Fruit fly (Drosophila melanogaster) whole organism, prepupa: Measurements from ENCODE around the gene Pde9.

Experiments used
- Blimp-1 ChIP-seq: fragments of 200-800 bp; sonication (Bioruptor generic); optimal IDR thresholded peaks from 3 replicates; lab custom pipeline; 2017; ENCODE audit warnings: missing biosample characterization, missing genetic modification characterization, mild to moderate bottlenecking, moderate library complexity, missing genetic modification reagents
- CG10631 ChIP-seq: fragments of 200-800 bp; sonication (Bioruptor generic); optimal IDR thresholded peaks from 2 replicates; lab custom pipeline; 2016; ENCODE audit warnings: missing biosample characterization, missing genetic modification characterization
- CG11294 ChIP-seq: fragments of 200-800 bp; sonication (Bioruptor generic); IDR thresholded peaks from 2 replicates; pipeline ENCODE4 v1.3.6; 2022; ENCODE audit warnings: missing biosample characterization, missing genetic modification characterization
- CG11762 ChIP-seq: fragments of 200-800 bp; sonication (Bioruptor generic); optimal IDR thresholded peaks from 3 replicates; lab custom pipeline; 2016; ENCODE audit warnings: missing biosample characterization, missing genetic modification characterization; ENCODE audit not compliant: insufficient read depth
- CG15336 ChIP-seq: fragments of 200-800 bp; sonication (Bioruptor generic); IDR thresholded peaks from 2 replicates; pipeline ENCODE4 v1.3.6; 2022; ENCODE audit warnings: missing biosample characterization, missing genetic modification characterization
- CG16779 ChIP-seq: fragments of 200-800 bp; sonication (Bioruptor generic); optimal IDR thresholded peaks from 3 replicates; lab custom pipeline; 2017; ENCODE audit warnings: missing biosample characterization, mild to moderate bottlenecking, missing genetic modification characterization
- CG3032 ChIP-seq: fragments of 200-800 bp; optimal IDR thresholded peaks from 2 replicates; lab custom pipeline; 2019; ENCODE audit warnings: missing biosample characterization, mild to moderate bottlenecking, missing genetic modification characterization, moderate library complexity
- CG31627 ChIP-seq: fragments of 200-800 bp; sonication (Bioruptor generic); optimal IDR thresholded peaks from 3 replicates; lab custom pipeline; 2016; ENCODE audit warnings: missing biosample characterization, missing genetic modification characterization
- CG32006 ChIP-seq: fragments of 200-800 bp; sonication (Bioruptor generic); optimal IDR thresholded peaks from 3 replicates; lab custom pipeline; 2017; ENCODE audit warnings: missing biosample characterization, mild to moderate bottlenecking, missing genetic modification characterization
- CG34406 ChIP-seq: fragments of 200-800 bp; sonication (Bioruptor generic); optimal IDR thresholded peaks from 3 replicates; lab custom pipeline; 2016; ENCODE audit warnings: missing biosample characterization, missing genetic modification characterization
- CG3919 ChIP-seq: fragments of 200-800 bp; sonication (Bioruptor generic); optimal IDR thresholded peaks from 3 replicates; lab custom pipeline; 2016; ENCODE audit warnings: missing biosample characterization, missing genetic modification characterization
- CG4318 ChIP-seq: fragments of 200-800 bp; sonication (Bioruptor generic); optimal IDR thresholded peaks from 3 replicates; lab custom pipeline; 2017; ENCODE audit warnings: missing biosample characterization, mild to moderate bottlenecking, missing genetic modification characterization
- CG6163 ChIP-seq: fragments of 200-800 bp; sonication (Bioruptor generic); IDR thresholded peaks from 3 replicates; pipeline ENCODE4 v1.3.6; 2022; ENCODE audit warnings: missing biosample characterization, missing genetic modification characterization
- CG6792 ChIP-seq: fragments of 200-800 bp; sonication (Bioruptor generic); optimal IDR thresholded peaks from 3 replicates; lab custom pipeline; 2016; ENCODE audit warnings: missing biosample characterization, missing genetic modification characterization
- CG6808 ChIP-seq: fragments of 200-800 bp; sonication (Bioruptor generic); optimal IDR thresholded peaks from 3 replicates; lab custom pipeline; 2017; ENCODE audit warnings: missing biosample characterization, missing genetic modification characterization, mild to moderate bottlenecking, moderate library complexity, missing genetic modification reagents
- CG6854 ChIP-seq: fragments of 200-800 bp; sonication (Bioruptor generic); optimal IDR thresholded peaks from 2 replicates; lab custom pipeline; 2017; ENCODE audit warnings: missing biosample characterization, mild to moderate bottlenecking, missing genetic modification characterization
- CG8319 ChIP-seq: fragments of 200-800 bp; sonication (Bioruptor generic); optimal IDR thresholded peaks from 3 replicates; lab custom pipeline; 2016; ENCODE audit warnings: missing biosample characterization, missing genetic modification characterization
- CG8632 ChIP-seq: fragments of 200-800 bp; sonication (Bioruptor generic); optimal IDR thresholded peaks from 3 replicates; lab custom pipeline; 2016; ENCODE audit warnings: missing biosample characterization, missing genetic modification characterization
- Eip75B ChIP-seq: fragments of 200-800 bp; sonication (Bioruptor generic); optimal IDR thresholded peaks from 3 replicates; lab custom pipeline; 2016; ENCODE audit warnings: missing biosample characterization, missing genetic modification characterization
- Eip78C ChIP-seq: fragments of 200-800 bp; sonication (Bioruptor generic); peaks from one replicate; lab custom pipeline; 2016; ENCODE audit warnings: missing biosample characterization, missing genetic modification characterization
- Eip93F ChIP-seq: fragments of 200-800 bp; sonication (Bioruptor generic); optimal IDR thresholded peaks from 2 replicates; lab custom pipeline; 2016; ENCODE audit warnings: missing biosample characterization, mild to moderate bottlenecking, missing genetic modification characterization
- Ets21C ChIP-seq: fragments of 200-800 bp; sonication (Bioruptor generic); optimal IDR thresholded peaks from 3 replicates; lab custom pipeline; 2016; ENCODE audit warnings: missing biosample characterization, missing genetic modification characterization
- Ets96B ChIP-seq: fragments of 200-800 bp; optimal IDR thresholded peaks from 2 replicates; lab custom pipeline; 2019; ENCODE audit warnings: missing biosample characterization, mild to moderate bottlenecking, missing genetic modification characterization, moderate library complexity
- Gug ChIP-seq: fragments of 200-800 bp; sonication (Bioruptor generic); IDR thresholded peaks from 2 replicates; pipeline ENCODE4 v1.3.6; 2022; ENCODE audit warnings: missing biosample characterization, missing genetic modification characterization
- Hr39 ChIP-seq: fragments of 200-800 bp; sonication (Bioruptor generic); optimal IDR thresholded peaks from 2 replicates; lab custom pipeline; 2016; ENCODE audit warnings: missing biosample characterization, missing genetic modification characterization
- Hr4 ChIP-seq: fragments of 200-800 bp; sonication (Bioruptor generic); optimal IDR thresholded peaks from 3 replicates; lab custom pipeline; 2016; ENCODE audit warnings: missing biosample characterization, missing genetic modification characterization
- Lpt ChIP-seq: fragments of 200-800 bp; sonication (Bioruptor generic); optimal IDR thresholded peaks from 3 replicates; lab custom pipeline; 2016; ENCODE audit warnings: missing biosample characterization, missing genetic modification characterization
- Met ChIP-seq: fragments of 200-800 bp; sonication (Bioruptor generic); optimal IDR thresholded peaks from 3 replicates; lab custom pipeline; 2016; ENCODE audit warnings: missing biosample characterization, missing genetic modification characterization
- Smox ChIP-seq: fragments of 200-800 bp; sonication (Bioruptor generic); optimal IDR thresholded peaks from 3 replicates; lab custom pipeline; 2016; ENCODE audit warnings: missing biosample characterization, missing genetic modification characterization
- Sox102F ChIP-seq: fragments of 200-800 bp; sonication (Bioruptor generic); optimal IDR thresholded peaks from 2 replicates; lab custom pipeline; 2016; ENCODE audit warnings: missing biosample characterization, mild to moderate bottlenecking, missing genetic modification characterization
- Sox15 ChIP-seq: fragments of 200-800 bp; sonication (Bioruptor generic); optimal IDR thresholded peaks from 3 replicates; lab custom pipeline; 2016; ENCODE audit warnings: missing biosample characterization, missing genetic modification characterization
- achi ChIP-seq: fragments of 200-800 bp; sonication (Bioruptor generic); optimal IDR thresholded peaks from 3 replicates; lab custom pipeline; 2016; ENCODE audit warnings: missing biosample characterization, missing genetic modification characterization
- dac ChIP-seq: fragments of 200-800 bp; sonication (Bioruptor generic); optimal IDR thresholded peaks from 2 replicates; lab custom pipeline; 2017; ENCODE audit warnings: missing biosample characterization, mild to moderate bottlenecking, missing genetic modification characterization
- dsx ChIP-seq: fragments of 200-800 bp; optimal IDR thresholded peaks from 3 replicates; lab custom pipeline; 2019; ENCODE audit warnings: missing biosample characterization, mild to moderate bottlenecking, missing genetic modification characterization, moderate library complexity; ENCODE audit not compliant: poor library complexity, severe bottlenecking
- eg ChIP-seq: fragments of 200-800 bp; sonication (Bioruptor generic); IDR thresholded peaks from 3 replicates; pipeline ENCODE4 v1.3.6; 2022; ENCODE audit warnings: missing biosample characterization, missing genetic modification characterization
- esn ChIP-seq: fragments of 200-800 bp; sonication (Bioruptor generic); optimal IDR thresholded peaks from 2 replicates; lab custom pipeline; 2016; ENCODE audit warnings: missing biosample characterization, mild to moderate bottlenecking, missing genetic modification characterization, moderate library complexity
- fd59A ChIP-seq: fragments of 200-800 bp; sonication (Bioruptor generic); optimal IDR thresholded peaks from 2 replicates; lab custom pipeline; 2017; ENCODE audit warnings: missing biosample characterization, mild to moderate bottlenecking, missing genetic modification characterization, missing genetic modification reagents
- lz ChIP-seq: fragments of 200-800 bp; sonication (Bioruptor generic); optimal IDR thresholded peaks from 3 replicates; lab custom pipeline; 2016; ENCODE audit warnings: missing biosample characterization, missing genetic modification characterization
- net ChIP-seq: fragments of 200-800 bp; sonication (Bioruptor generic); optimal IDR thresholded peaks from 3 replicates; lab custom pipeline; 2016; ENCODE audit warnings: missing biosample characterization, missing genetic modification characterization
- salr ChIP-seq, 2 experiments: fragments of 200-800 bp; sonication (Bioruptor generic); optimal IDR thresholded peaks; 3 replicates each; lab custom pipeline; 2016 to 2018; ENCODE audit warnings: missing biosample characterization in 2 of 2, missing genetic modification characterization in 2 of 2, mild to moderate bottlenecking in 1 of 2
- spab ChIP-seq: fragments of 200-800 bp; sonication (Bioruptor generic); optimal IDR thresholded peaks from 2 replicates; lab custom pipeline; 2017; ENCODE audit warnings: missing biosample characterization, mild to moderate bottlenecking, missing genetic modification characterization, missing genetic modification reagents
- ss ChIP-seq, 2 experiments: fragments of 200-800 bp; sonication (Bioruptor generic); optimal IDR thresholded peaks; 2 replicates in 1 of 2; 3 replicates in 1 of 2; lab custom pipeline; 2017 to 2018; ENCODE audit warnings: mild to moderate bottlenecking in 2 of 2, missing biosample characterization in 2 of 2, missing genetic modification characterization in 2 of 2, moderate library complexity in 1 of 2
- topi ChIP-seq: fragments of 200-800 bp; sonication (Bioruptor generic); optimal IDR thresholded peaks from 3 replicates; lab custom pipeline; 2016; ENCODE audit warnings: missing biosample characterization, missing genetic modification characterization
- vri ChIP-seq: fragments of 200-800 bp; sonication (Bioruptor generic); optimal IDR thresholded peaks from 3 replicates; lab custom pipeline; 2016; ENCODE audit warnings: missing biosample characterization, mild to moderate bottlenecking, missing genetic modification characterization

The Pde9 gene

dm6 chrX:12749891-12750581 lies 147.1 kb downstream of the Pde9 start (continued):
- TF ChIP-seq CG6163 (GFP tag; lab: Robert Waterston, UW) (peak; percentile 47; the same call in 2 of the 3 replicates), CG3919 (GFP tag; lab: Kevin White, UChicago) (no peak), CG6808 (peak; percentile 57), CG15336 (GFP tag; lab: Robert Waterston, UW) (peak; percentile 69), CG16779 (tag; lab: Kevin White, UChicago) (peak; percentile 9), fd59A (GFP tag; lab: Kevin White, UChicago) (no peak), CG3032 (tag; lab: Kevin White, UChicago) (peak; percentile 11), Blimp-1 (GFP tag; lab: Kevin White, UChicago) (no peak), spab (peak; percentile 6), Sox15 (no peak), Eip75B (GFP tag; lab: Kevin White, UChicago) (no peak), lz (no peak), CG31627 (no peak), CG10631 (GFP tag; lab: Kevin White, UChicago) (no peak), Eip93F (no peak), net (no peak), Ets21C (GFP tag; lab: Kevin White, UChicago) (no peak), ss (GFP tag; optimal IDR thresholded peaks at IDR 0.05; lab: Kevin White, UChicago) (peak; percentile 70 to 76), CG11294 (GFP tag; lab: Robert Waterston, UW) (no peak), CG6854 (GFP tag; lab: Kevin White, UChicago) (no peak), Hr39 (GFP tag; lab: Kevin White, UChicago) (no peak), Gug (no peak; the same call in 1 of the 2 replicates), Met (no peak), Sox102F (peak; percentile 22), dac (GFP tag; lab: Kevin White, UChicago) (no peak), CG8319 (GFP tag; lab: Kevin White, UChicago) (no peak), CG34406 (GFP tag; lab: Kevin White, UChicago) (no peak), esn (no peak), Ets96B (tag; lab: Kevin White, UChicago) (peak; percentile 43), topi (GFP tag; lab: Kevin White, UChicago) (no peak)
- TF ChIP-seq, all 60 proteins: peak for 21

dm6 chrX:12748967-12749366 lies 148.2 kb downstream of the Pde9 start:
- TF ChIP-seq ss (GFP tag; optimal IDR thresholded peaks at IDR 0.05; lab: Kevin White, UChicago): peak in 1 of 2 experiments; percentile 13
- no peak for TF ChIP-seq CG32006
- no peak for TF ChIP-seq CG6163 (GFP tag; lab: Robert Waterston, UW)

- peak; percentile 20; the same call in 1 of the 3 replicates for TF ChIP-seq eg
- no peak for TF ChIP-seq Ets21C (GFP tag; lab: Kevin White, UChicago)
- no peak for TF ChIP-seq Lpt (GFP tag; lab: Kevin White, UChicago)
- TF ChIP-seq Smox (GFP tag; lab: Kevin White, UChicago): peak; percentile 59
- TF ChIP-seq Sox102F: peak; percentile 38
- TF ChIP-seq CG6792 (GFP tag; lab: Kevin White, UChicago): peak; percentile 39
- TF ChIP-seq CG16779 (tag; lab: Kevin White, UChicago): peak; percentile 31
- peak; percentile 70 for TF ChIP-seq CG34406 (GFP tag; lab: Kevin White, UChicago)
- TF ChIP-seq CG6163 (GFP tag; lab: Robert Waterston, UW): peak; percentile 86
- TF ChIP-seq fd59A (GFP tag; lab: Kevin White, UChicago): no peak
- peak; percentile 17 for TF ChIP-seq Hr4
- peak; percentile 31 for TF ChIP-seq spab
- peak in 1 of 2 experiments; percentile 70 for TF ChIP-seq salr (GFP tag; optimal IDR thresholded peaks at IDR 0.05; lab: Kevin White, UChicago)
- TF ChIP-seq CG6854 (GFP tag; lab: Kevin White, UChicago): no peak
- TF ChIP-seq CG4318: peak; percentile 40
- peak; percentile 66 for TF ChIP-seq CG8632
- peak; percentile 23 for TF ChIP-seq CG11762 (GFP tag; lab: Kevin White, UChicago)
- TF ChIP-seq vri (GFP tag; lab: Kevin White, UChicago): no peak
- TF ChIP-seq CG3032 (tag; lab: Kevin White, UChicago): peak; percentile 60
- TF ChIP-seq lz: peak; percentile 37
- peak; percentile 51 for TF ChIP-seq achi (GFP tag; lab: Kevin White, UChicago)
- TF ChIP-seq Ets96B (tag; lab: Kevin White, UChicago): peak; percentile 58
- no peak for TF ChIP-seq dsx (GFP tag; lab: Kevin White, UChicago)
- TF ChIP-seq Eip78C (GFP tag; lab: Kevin White, UChicago): peak; percentile 89
Observed at dm6 chrX:12747746-12748710, 149.1 kb downstream of the Pde9 start.
